Fruit fly (Drosophila melanogaster): ENCODE data around the gene dysc.
A peak's percentile ranks its signal among the peaks of the same experiment; 100 is the strongest.

The dysc gene

DNA sequence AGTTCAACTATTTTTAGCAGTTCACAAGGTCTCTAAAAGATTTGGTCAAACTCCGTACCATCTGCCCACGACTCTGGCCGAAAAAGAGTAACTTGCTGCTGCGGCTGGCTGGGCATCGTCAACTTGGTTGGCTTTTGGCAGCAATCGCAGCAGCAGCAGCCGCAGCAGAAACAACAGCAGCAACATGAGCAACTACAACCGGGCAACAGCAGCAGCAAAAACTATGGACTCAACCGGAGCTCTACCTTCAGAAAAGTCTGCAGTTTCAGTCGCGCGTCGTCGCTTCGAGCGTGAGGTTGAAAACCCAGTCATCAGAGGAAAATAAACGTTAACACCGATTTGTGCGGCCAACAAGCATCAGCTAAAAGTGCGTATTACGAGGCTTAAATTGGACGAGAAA lies 24.3 kb downstream of the dysc start, which contains the start of gene CG13737:
Gene CG13737 (plus strand): TSS at position 266 of the 400 bp plus-strand sequence.
- TF ChIP-seq noc (tag; optimal IDR thresholded peaks at IDR 0.05): no peak

DNA sequence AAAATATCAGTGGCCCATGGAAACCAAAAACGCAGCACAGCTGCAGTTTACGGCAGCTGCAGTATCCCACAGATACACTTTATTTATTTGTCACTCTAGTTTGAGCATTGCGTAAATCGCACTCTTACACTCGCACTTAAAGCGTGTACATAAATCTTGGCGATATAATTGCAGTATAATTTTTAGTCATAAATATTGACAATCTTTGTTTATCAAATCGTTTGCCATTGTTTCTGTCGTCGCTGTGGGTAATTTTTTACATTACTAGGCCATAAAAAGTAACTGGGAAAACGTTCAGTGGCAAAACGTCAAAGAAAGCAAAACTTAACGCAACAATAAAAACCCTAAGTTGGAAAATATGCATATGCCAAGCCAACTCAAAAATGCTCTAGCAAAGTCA lies 25.1 kb downstream of the dysc start:
- TF ChIP-seq noc (tag; optimal IDR thresholded peaks at IDR 0.05): no peak

DNA sequence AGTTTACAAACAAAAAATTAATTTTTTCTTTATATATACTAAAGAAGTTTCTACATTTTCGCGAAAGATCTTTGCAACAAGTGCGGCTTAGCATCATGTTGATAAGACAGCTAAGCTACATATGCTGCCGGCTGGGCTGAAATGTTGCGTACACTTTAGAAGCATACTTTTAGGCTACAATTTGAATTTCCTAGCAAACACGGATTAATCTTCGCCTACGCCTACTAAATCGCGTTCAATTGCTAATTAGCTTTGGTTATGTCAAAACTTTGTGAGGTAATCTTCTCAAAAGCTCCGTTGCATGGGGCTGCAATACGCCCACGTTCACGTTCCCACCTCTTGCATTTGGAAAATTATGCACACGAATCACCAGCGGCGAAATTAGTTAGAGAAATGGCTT lies 26.1 kb downstream of the dysc start:
- no peak for TF ChIP-seq noc (tag; optimal IDR thresholded peaks at IDR 0.05)

DNA sequence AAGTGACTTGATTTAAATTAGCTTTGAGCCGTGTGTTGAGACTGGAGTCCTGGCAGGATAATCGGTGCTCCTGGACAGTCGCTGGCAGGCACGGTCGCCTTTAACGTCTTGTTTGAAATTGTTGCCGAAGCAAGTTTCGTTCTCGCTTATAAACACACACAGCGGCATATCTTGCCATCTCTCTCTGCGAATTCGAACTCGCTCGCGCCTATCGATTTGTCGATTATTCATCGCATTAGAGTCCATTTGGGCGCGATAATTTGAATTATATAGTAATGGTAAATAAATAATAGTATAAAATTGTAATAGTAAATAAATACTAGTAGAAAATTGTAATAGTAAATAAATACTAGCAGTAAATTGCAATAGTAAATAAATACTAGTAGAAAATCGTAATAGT lies 36.3 kb downstream of the dysc start, which contains the start of gene CG8745:
Gene CG8745 (minus strand): TSS at position 126 of the 400 bp plus-strand sequence.
- TF ChIP-seq noc (tag; optimal IDR thresholded peaks at IDR 0.05): no peak

DNA sequence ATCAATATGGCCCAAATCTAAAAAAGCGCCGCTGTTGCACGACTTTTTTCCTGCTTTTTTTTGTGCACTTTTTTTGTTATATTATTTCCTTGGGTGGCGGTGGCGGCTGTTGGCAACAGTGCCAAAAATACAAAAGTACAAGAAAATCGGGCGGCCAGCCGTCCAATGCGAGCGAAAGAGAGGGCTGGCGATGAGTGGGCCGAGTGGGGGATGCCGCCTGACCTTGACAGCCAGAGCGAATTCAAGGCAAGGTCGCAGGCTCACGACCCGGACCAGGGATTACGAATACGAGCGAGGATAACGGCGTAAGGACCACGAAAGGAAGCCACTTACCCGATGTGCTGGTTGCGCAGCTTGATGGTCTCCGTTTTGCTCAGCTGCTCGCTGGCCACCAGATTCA lies 36.8 kb downstream of the dysc start:
- no peak for TF ChIP-seq noc (tag; optimal IDR thresholded peaks at IDR 0.05)

DNA sequence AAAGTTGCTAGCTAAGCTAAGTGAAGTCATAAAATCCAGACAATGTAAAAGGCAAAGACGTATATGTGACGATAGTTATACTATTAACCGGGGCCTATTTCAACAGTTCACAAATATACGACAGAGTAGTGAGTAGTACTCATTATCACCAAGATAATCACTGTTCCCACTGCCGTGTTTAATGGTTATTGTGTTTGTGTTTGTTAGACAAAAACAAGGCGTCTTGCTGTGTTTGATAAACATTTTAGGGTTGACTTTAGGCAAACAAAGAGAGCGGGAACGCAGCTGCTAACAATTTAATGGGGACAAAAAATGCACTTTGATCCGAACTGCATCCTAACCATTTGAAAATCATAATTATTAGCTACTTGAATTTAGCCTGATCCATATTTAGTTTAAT lies 37.6 kb downstream of the dysc start:
- no peak for TF ChIP-seq noc (tag; optimal IDR thresholded peaks at IDR 0.05)

DNA sequence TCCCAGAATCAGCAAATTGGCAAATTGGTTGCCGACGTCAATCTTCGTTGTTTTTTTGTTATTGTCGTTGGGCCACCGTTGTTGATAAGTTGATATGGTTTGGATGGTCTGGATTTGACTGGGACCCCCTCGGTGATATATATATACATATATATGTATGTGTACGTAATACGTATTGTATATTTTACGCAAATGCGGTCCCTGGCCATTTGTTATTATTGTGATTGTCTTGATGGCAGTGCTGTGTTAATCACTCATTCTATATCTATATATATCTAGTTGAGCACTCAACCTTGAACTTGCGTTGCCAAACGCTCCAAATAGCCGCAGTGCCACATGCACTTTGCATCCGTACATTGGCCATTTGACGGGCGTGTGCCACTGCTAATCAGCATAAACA lies 38.5 kb downstream of the dysc start:
- no peak for TF ChIP-seq noc (tag; optimal IDR thresholded peaks at IDR 0.05)

DNA sequence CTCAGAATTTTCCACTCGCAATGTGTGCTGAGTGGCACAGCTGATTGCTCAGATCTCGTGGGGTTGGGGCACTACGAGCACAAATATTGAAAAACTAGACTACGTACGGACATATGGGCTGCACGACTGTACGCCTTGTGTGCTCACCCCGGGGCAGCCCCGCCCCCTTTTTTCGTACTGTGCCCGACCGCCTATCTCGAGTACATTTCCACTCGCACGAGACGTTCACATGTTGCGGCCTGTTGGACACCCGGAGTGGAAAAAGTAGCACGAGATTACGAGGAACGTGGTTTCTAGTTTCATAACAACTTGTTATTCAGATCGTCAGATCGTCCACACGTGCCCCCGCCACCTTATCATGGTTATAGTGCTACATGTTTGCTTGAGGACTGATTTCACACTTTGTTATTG lies 39.7 kb downstream of the dysc start:
- TF ChIP-seq noc (tag; optimal IDR thresholded peaks at IDR 0.05): no peak

DNA sequence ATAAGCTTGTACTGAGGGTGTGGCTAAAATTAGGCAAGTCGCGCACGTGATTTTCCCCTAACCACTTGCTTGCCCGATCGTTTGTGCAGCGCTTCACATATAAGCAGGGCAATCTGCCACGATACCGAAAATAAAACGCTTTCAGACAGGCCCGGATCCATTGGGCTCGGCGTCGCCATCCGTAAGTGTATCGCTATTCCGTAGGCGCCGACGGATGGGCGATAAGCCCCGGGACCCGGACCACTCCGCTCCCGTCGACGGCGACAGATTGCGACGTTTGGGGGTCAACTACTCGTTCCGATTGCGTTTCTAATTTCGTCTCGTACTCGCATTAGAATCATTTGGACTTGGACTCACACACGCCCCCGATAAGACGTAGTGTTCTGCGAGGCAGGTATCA lies 40.6 kb downstream of the dysc start:
- TF ChIP-seq noc (tag; optimal IDR thresholded peaks at IDR 0.05): peak; percentile 90

DNA sequence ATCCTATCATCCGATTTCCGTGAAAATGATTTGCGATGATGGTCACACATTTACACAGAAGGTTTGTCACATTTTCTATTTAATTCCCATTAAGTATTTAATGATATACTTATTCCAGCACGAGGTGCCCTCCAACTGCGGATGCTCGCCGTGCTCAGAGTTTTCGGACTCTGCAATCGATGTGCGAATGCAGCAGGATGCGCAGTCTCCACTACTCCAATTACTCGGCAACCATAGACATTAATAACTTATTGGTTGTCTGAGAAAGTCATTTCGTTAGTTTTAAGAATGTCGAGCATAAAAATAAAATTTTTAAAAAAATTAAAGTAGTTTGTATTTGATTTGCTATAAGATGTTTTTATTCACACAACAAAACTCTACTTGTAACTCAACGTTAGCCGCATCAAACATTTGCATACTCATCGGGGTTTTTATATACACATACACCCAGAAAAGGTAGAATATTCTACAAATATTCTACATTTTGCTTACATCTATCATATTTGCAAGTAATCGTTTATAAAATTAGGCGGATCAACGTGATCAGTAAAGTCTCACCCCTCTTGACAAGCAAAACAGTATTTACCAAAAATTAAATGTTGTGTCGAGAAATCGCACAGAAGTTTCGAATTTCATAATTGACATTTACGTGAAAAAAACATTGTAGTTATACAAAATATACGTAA lies 43.2 kb downstream of the dysc start:
- TF ChIP-seq noc (tag; optimal IDR thresholded peaks at IDR 0.05): no peak

DNA sequence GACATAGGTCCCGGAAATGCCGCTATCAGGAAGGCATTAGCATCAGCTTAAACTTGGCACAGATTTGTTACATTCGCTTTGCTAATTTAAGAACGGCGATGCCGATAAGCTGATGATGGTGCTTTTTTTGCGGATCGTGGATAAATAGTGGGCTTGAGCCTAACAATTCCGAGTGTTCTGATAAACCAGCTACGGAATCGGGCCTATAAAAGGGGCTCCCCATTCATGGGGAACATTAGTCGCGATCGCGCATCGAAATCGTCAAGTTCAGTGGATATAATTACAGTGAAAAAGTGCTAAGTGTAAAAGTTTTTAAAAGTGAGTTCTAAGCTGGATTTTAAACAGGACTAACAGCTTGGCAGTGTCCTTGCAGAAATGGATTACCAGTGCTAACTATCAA lies 57.3 kb downstream of the dysc start, which contains the start of gene Hml:
Gene Hml (plus strand): TSS at position 301 of the 400 bp plus-strand sequence.
- TF ChIP-seq noc (tag; optimal IDR thresholded peaks at IDR 0.05): no peak

DNA sequence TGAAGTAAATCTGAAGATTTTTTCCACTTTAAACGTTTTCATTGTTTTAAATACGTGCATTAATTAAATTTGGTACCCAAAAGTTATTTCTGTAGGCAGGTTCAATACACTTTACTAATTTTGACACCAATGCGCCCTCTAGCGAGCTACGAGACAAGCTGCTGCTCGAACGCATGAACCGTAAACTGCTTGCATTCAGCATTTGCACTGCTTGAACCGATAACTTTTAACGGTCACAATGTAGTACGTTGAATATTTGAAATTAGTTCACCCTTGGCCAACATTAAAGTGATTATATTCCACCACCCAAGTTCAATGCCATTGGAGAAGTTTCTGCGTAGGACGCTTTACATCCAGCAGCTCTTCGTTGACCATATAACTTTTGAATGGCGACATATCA lies 57.7 kb downstream of the dysc start:
- TF ChIP-seq noc (tag; optimal IDR thresholded peaks at IDR 0.05): no peak

DNA sequence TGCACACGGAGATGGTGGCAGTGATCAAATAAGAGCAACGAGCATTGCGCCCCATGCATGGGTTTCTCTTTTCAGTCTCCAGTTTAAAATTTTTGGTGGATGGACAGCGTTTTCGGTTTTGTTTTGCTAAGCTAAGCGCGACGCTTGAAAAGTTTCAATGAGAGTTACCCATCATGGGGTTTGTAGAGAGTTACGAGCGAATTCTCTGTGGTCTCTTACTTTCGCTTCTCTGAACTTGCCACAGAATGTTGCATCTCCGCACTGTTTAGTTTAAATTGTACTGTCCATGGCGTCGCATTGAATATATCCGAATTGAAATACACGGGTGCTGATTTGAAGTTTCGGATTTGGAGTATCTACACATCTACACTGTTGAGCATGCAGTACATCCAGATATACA lies 59.7 kb downstream of the dysc start, which contains the start of gene Tsp68C:
Gene Tsp68C (plus strand): TSS at position 301 of the 400 bp plus-strand sequence.
- no peak for TF ChIP-seq noc (tag; optimal IDR thresholded peaks at IDR 0.05)

DNA sequence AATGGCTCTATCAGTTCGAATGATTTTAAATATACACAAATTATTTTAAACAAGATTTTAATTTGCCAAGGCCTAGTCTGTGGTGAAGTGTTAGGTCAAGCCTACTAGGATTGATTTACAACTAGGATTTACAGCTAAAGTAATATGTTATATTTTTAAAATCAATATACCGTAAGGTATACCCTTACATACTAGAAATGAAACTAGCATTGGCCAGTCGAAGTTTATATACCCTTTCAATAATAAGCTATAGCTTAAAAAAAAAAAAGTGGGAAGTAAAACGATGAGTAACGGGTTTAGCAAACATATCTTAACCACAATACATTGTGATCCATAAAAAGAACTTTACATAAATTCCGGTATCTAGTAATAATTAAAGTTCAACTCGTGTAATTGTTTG lies 60.1 kb downstream of the dysc start, which contains the start of gene CG8750:
Gene CG8750 (minus strand): TSS at position 101 of the 400 bp plus-strand sequence.
- no peak for TF ChIP-seq noc (tag; optimal IDR thresholded peaks at IDR 0.05)

DNA sequence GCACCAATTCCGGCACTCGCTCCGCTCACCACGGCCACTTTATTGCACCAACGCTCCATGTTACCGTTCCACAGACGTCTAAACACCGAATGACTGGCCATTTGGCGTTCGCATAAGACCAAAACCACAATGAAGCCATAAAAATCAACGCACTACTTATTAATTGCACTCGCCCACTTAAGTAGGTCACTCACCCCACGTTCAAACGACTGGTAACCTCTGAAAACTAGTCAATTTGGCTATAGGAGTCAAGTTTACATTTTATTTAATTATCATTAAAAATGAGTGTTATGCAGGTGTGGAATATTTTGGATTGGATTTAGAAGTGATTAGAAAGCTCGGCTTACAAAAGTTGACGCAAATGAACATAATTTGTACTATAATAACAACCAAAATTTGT lies 60.9 kb downstream of the dysc start, which contains the start of gene CG8757:
Gene CG8757 (minus strand): TSS at position 101 of the 400 bp plus-strand sequence.
- TF ChIP-seq noc (tag; optimal IDR thresholded peaks at IDR 0.05): no peak

DNA sequence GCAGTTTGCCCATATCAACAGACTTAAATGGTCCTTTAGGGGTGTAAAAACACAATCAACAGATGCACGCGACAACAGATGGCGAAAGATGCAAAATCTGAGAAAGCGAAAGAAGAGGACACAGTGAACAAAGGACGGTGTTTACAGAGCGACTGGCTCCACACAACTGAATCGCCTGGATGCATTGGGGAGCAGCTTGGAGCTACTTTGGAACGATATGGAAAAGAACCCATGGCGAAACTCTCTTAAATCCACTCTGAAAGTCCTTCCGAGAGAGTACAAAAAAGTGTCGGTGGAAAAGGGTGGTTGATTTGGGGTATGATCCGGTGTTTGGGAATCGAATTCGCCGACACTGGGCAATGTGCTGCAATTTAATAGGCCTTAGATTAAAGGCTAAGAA lies 62.3 kb downstream of the dysc start:
- no peak for TF ChIP-seq noc (tag; optimal IDR thresholded peaks at IDR 0.05)

DNA sequence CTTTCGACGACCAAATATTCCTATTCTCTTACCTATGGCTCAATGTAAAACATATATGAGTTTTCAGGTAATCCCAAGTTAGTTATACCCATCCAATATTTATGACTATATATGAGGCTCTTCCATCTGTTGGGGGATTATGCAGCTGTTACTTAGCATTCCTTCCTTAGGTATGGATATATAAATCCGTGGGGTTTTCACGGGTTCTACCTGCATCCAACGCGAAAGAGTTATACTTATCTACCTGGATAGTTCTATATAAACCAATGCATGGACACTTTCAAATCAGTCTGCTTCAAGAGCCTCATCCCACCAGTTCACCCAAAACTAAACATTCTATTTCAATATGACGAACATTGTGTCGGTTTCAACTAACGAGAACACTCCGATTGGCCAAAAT lies 65.6 kb downstream of the dysc start, which contains the start of gene CG43184:
Gene CG43184 (plus strand): TSS at position 301 of the 400 bp plus-strand sequence.
- no peak for TF ChIP-seq noc (tag; optimal IDR thresholded peaks at IDR 0.05)

Data from whole organism, larva.